Fruit fly (Drosophila melanogaster): ENCODE measurements around the gene CG42813.
A peak's percentile ranks its signal among the peaks of the same experiment; 100 is the strongest.

- TF ChIP-seq slbo (GFP tag; IDR thresholded peaks at IDR 0.05) (peak; percentile 61), tup (GFP tag; optimal IDR thresholded peaks at IDR 0.05) (no peak), gsb-n (tag; optimal IDR thresholded peaks at IDR 0.05) (peak; percentile 5), CG11504 (tag; optimal IDR thresholded peaks at IDR 0.05) (peak; percentile 68), h (optimal IDR thresholded peaks at IDR 0.05) (no peak), CG6791 (GFP tag; IDR thresholded peaks at IDR 0.05; ENCODE audit: partially characterized antibody) (peak; percentile 28; the same call in 1 of the 3 replicates), Mes4 (GFP tag; optimal IDR thresholded peaks at IDR 0.05) (no peak)
These were observed 16.5 kb upstream of the CG42813 start, which contains the start of gene CG18766 for dm6 chr3R:27244742-27245400.
